Worm (Caenorhabditis elegans) whole organism, L2 larva: ENCODE measurements around the gene flp-2.

Source experiments
- C34F6.9 ChIP-seq: fragments of 150-350 bp; optimal IDR thresholded peaks from 2 replicates; lab custom pipeline; 2014; ENCODE audit warnings: missing biosample characterization, missing genetic modification characterization
- F13H6.1 ChIP-seq: sonication (generic microtip); optimal IDR thresholded peaks from 2 replicates; lab custom pipeline; 2016; ENCODE audit warnings: missing genetic modification characterization, missing compliant biosample characterization
- R02D3.7 ChIP-seq: fragments of 150-350 bp; optimal IDR thresholded peaks from 2 replicates; lab custom pipeline; 2014; ENCODE audit warnings: missing biosample characterization, missing genetic modification characterization
- ZK546.5 ChIP-seq: sonication (generic microtip); optimal IDR thresholded peaks from 2 replicates; lab custom pipeline; 2017; ENCODE audit warnings: missing biosample characterization, missing genetic modification characterization
- alr-1 ChIP-seq: fragments of 150-350 bp; optimal IDR thresholded peaks from 2 replicates; lab custom pipeline; 2014; ENCODE audit warnings: missing biosample characterization, missing genetic modification characterization
- aly-2 ChIP-seq: fragments of 150-350 bp; optimal IDR thresholded peaks from 2 replicates; lab custom pipeline; 2014; ENCODE audit warnings: missing biosample characterization, missing genetic modification characterization
- ama-1 ChIP-seq: fragments of 150-350 bp; optimal IDR thresholded peaks from 2 replicates; lab custom pipeline; 2018; ENCODE audit warnings: inconsistent platforms
- blmp-1 ChIP-seq: sonication (generic microtip); optimal IDR thresholded peaks from 2 replicates; lab custom pipeline; 2017; ENCODE audit warnings: missing genetic modification characterization, mild to moderate bottlenecking, missing compliant biosample characterization, antibody characterized with exemption, moderate library complexity; ENCODE audit not compliant: insufficient read depth
- ceh-16 ChIP-seq: fragments of 150-350 bp; optimal IDR thresholded peaks from 2 replicates; lab custom pipeline; 2014; ENCODE audit warnings: missing biosample characterization, missing genetic modification characterization
- ceh-82 ChIP-seq: fragments of 150-350 bp; optimal IDR thresholded peaks from 2 replicates; lab custom pipeline; 2014; ENCODE audit warnings: missing biosample characterization, missing genetic modification characterization
- crh-2 ChIP-seq: sonication (generic microtip); optimal IDR thresholded peaks from 2 replicates; lab custom pipeline; 2017; ENCODE audit warnings: missing biosample characterization, missing genetic modification characterization
- dmd-4 ChIP-seq: sonication (generic microtip); optimal IDR thresholded peaks from 2 replicates; lab custom pipeline; 2017; ENCODE audit warnings: missing biosample characterization, missing genetic modification characterization
- egl-27 ChIP-seq: sonication (generic microtip); optimal IDR thresholded peaks from 3 replicates; lab custom pipeline; 2017; ENCODE audit warnings: missing biosample characterization, missing genetic modification reagents, missing genetic modification characterization
- elt-1 ChIP-seq: fragments of 150-350 bp; optimal IDR thresholded peaks from 2 replicates; lab custom pipeline; 2014; ENCODE audit warnings: missing biosample characterization, missing genetic modification characterization
- elt-3 ChIP-seq: sonication (generic microtip); optimal IDR thresholded peaks from 2 replicates; lab custom pipeline; 2017; ENCODE audit warnings: missing biosample characterization, missing genetic modification characterization
- fos-1 ChIP-seq: fragments of 150-350 bp; optimal IDR thresholded peaks from 2 replicates; lab custom pipeline; 2014; ENCODE audit warnings: missing biosample characterization, missing genetic modification characterization
- gmeb-1 ChIP-seq: fragments of 150-350 bp; optimal IDR thresholded peaks from 2 replicates; lab custom pipeline; 2014; ENCODE audit warnings: missing biosample characterization, missing genetic modification characterization
- lin-11 ChIP-seq: fragments of 150-350 bp; sonication (generic microtip); optimal IDR thresholded peaks from 2 replicates; lab custom pipeline; 2014; ENCODE audit warnings: missing biosample characterization, missing genetic modification characterization, inconsistent platforms, mixed read lengths
- lin-13 ChIP-seq: fragments of 150-350 bp; optimal IDR thresholded peaks from 2 replicates; lab custom pipeline; 2014; ENCODE audit warnings: missing biosample characterization, missing genetic modification reagents, missing genetic modification characterization
- lsy-2 ChIP-seq, 2 experiments: fragments of 150-350 bp in 1 of 2; sonication (generic microtip) in 1 of 2; optimal IDR thresholded peaks; 2 replicates each; lab custom pipeline; 2014 to 2017; ENCODE audit warnings: missing biosample characterization in 2 of 2, missing genetic modification characterization in 2 of 2
- nhr-11 ChIP-seq: fragments of 150-350 bp; optimal IDR thresholded peaks from 2 replicates; lab custom pipeline; 2014; ENCODE audit warnings: missing biosample characterization, missing genetic modification characterization
- nhr-129 ChIP-seq: fragments of 150-350 bp; optimal IDR thresholded peaks from 2 replicates; lab custom pipeline; 2014; ENCODE audit warnings: missing biosample characterization, missing genetic modification characterization
- nhr-21 ChIP-seq: fragments of 150-350 bp; optimal IDR thresholded peaks from 2 replicates; lab custom pipeline; 2014; ENCODE audit warnings: missing biosample characterization, missing genetic modification characterization
- nhr-23 ChIP-seq: fragments of 150-350 bp; optimal IDR thresholded peaks from 2 replicates; lab custom pipeline; 2014; ENCODE audit warnings: missing biosample characterization, missing genetic modification reagents, missing genetic modification characterization
- nhr-237 ChIP-seq: fragments of 150-350 bp; optimal IDR thresholded peaks from 2 replicates; lab custom pipeline; 2014; ENCODE audit warnings: missing biosample characterization, missing genetic modification characterization
- nhr-6 ChIP-seq: fragments of 150-350 bp; optimal IDR thresholded peaks from 2 replicates; lab custom pipeline; 2014; ENCODE audit warnings: missing biosample characterization, missing genetic modification characterization
- sem-4 ChIP-seq: fragments of 150-350 bp; optimal IDR thresholded peaks from 2 replicates; lab custom pipeline; 2014; ENCODE audit warnings: missing biosample characterization, missing genetic modification reagents, missing genetic modification characterization
- skn-1 ChIP-seq: sonication (generic microtip); optimal IDR thresholded peaks from 2 replicates; lab custom pipeline; 2017; ENCODE audit warnings: missing biosample characterization, missing genetic modification characterization
- sma-3 ChIP-seq: sonication (generic microtip); optimal IDR thresholded peaks from 2 replicates; lab custom pipeline; 2016; ENCODE audit warnings: missing genetic modification reagents, missing genetic modification characterization, missing compliant biosample characterization
- sma-9 ChIP-seq, 2 experiments: fragments of 150-350 bp in 1 of 2; sonication (generic microtip) in 1 of 2; optimal IDR thresholded peaks; 2 replicates each; lab custom pipeline; 2014 to 2016; ENCODE audit warnings: missing genetic modification characterization in 2 of 2, mild to moderate bottlenecking in 1 of 2, missing biosample characterization in 1 of 2, missing compliant biosample characterization in 1 of 2, missing genetic modification reagents in 1 of 2, moderate library complexity in 1 of 2
- unc-55 ChIP-seq: fragments of 150-350 bp; sonication (generic microtip); optimal IDR thresholded peaks from 3 replicates; lab custom pipeline; 2014; ENCODE audit warnings: missing biosample characterization, missing genetic modification reagents, missing genetic modification characterization
- unc-62 ChIP-seq: fragments of 150-350 bp; optimal IDR thresholded peaks from 2 replicates; lab custom pipeline; 2014; ENCODE audit warnings: missing biosample characterization, missing genetic modification reagents, missing genetic modification characterization
- zag-1 ChIP-seq: fragments of 150-350 bp; optimal IDR thresholded peaks from 2 replicates; lab custom pipeline; 2014; ENCODE audit warnings: missing biosample characterization, missing genetic modification characterization
- ztf-1 ChIP-seq: fragments of 200-800 bp; sonication (Bioruptor generic); conservative IDR thresholded peaks from 2 replicates; pipeline ENCODE4 v1.3.6; 2022; ENCODE audit warnings: missing genetic modification characterization, missing compliant biosample characterization
- ztf-11 ChIP-seq: sonication (generic microtip); optimal IDR thresholded peaks from 2 replicates; lab custom pipeline; 2017; ENCODE audit warnings: missing biosample characterization, missing genetic modification characterization

The flp-2 gene

ce11 chrX:10095145-10095544 is at the start of gene flp-2:
Gene flp-2, minus strand, starts transcription at chrX:10095245.
- TF ChIP-seq lin-11 (tag; lab: Kevin White, UChicago) (no peak), nhr-21 (tag; lab: Kevin White, UChicago) (no peak), ceh-16 (no peak), R02D3.7 (tag; lab: Kevin White, UChicago) (no peak), skn-1 (tag; lab: Kevin White, UChicago) (no peak), F13H6.1 (no peak), ama-1 (lab: Kevin White, UChicago) (no peak), ztf-11 (tag; lab: Kevin White, UChicago) (no peak), elt-1 (no peak), zag-1 (tag; lab: Kevin White, UChicago) (no peak), alr-1 (no peak), elt-3 (no peak), nhr-11 (no peak), nhr-237 (tag; lab: Kevin White, UChicago) (no peak), nhr-23 (tag; lab: Kevin White, UChicago) (no peak)

- TF ChIP-seq ztf-1 (GFP tag; lab: Robert Waterston, UW) (no peak), F13H6.1 (peak; percentile 87), crh-2 (tag; lab: Kevin White, UChicago) (peak; percentile 78), sma-3 (GFP tag; lab: Kevin White, UChicago) (peak; percentile 47), lsy-2 (tag; optimal IDR thresholded peaks at IDR 0.05; lab: Kevin White, UChicago) (peak in 1 of 2 experiments; percentile 12), alr-1 (no peak), nhr-6 (tag; lab: Kevin White, UChicago) (no peak), sma-9 (GFP tag; optimal IDR thresholded peaks at IDR 0.05; lab: Kevin White, UChicago) (peak; percentile 90), sma-9 (tag; optimal IDR thresholded peaks at IDR 0.05; lab: Kevin White, UChicago) (no peak), egl-27 (tag; lab: Kevin White, UChicago) (no peak), fos-1 (tag; lab: Kevin White, UChicago) (peak; percentile 93), unc-55 (GFP tag; lab: Kevin White, UChicago) (no peak), nhr-129 (peak; percentile 41), gmeb-1 (tag; lab: Kevin White, UChicago) (peak; percentile 51), aly-2 (no peak)
These were observed 47.0 kb upstream of the flp-2 start, which contains the start of gene oac-14 for ce11 chrX:10141963-10142431. Gene oac-14, minus strand, starts transcription at chrX:10142013.

- no peak for TF ChIP-seq zag-1 (tag; lab: Kevin White, UChicago)
- no peak for TF ChIP-seq blmp-1
- no peak for TF ChIP-seq ztf-1 (GFP tag; lab: Robert Waterston, UW)
- no peak for TF ChIP-seq ama-1 (lab: Kevin White, UChicago)
- TF ChIP-seq elt-3 = no peak
- no peak for TF ChIP-seq lin-11 (tag; lab: Kevin White, UChicago)
- no peak for TF ChIP-seq skn-1 (tag; lab: Kevin White, UChicago)
- TF ChIP-seq crh-2 (tag; lab: Kevin White, UChicago) = no peak
- TF ChIP-seq elt-1 = no peak
- TF ChIP-seq ceh-82 (tag; lab: Kevin White, UChicago) = no peak
- no peak for TF ChIP-seq alr-1
- no peak for TF ChIP-seq nhr-21 (tag; lab: Kevin White, UChicago)
- TF ChIP-seq ZK546.5 (tag; lab: Kevin White, UChicago) = no peak
- no peak for TF ChIP-seq R02D3.7 (tag; lab: Kevin White, UChicago)
- TF ChIP-seq egl-27 (tag; lab: Kevin White, UChicago) = no peak
These were observed 46.2 kb upstream of the flp-2 start for ce11 chrX:10141264-10141663.

ce11 chrX:10138494-10138893 is 43.4 kb upstream of the flp-2 start, which contains the start of gene moc-1:
Gene moc-1, minus strand, starts transcription at chrX:10138620.
- TF ChIP-seq dmd-4 (no peak), ztf-11 (tag; lab: Kevin White, UChicago) (no peak), nhr-6 (tag; lab: Kevin White, UChicago) (no peak), alr-1 (no peak), lin-13 (GFP tag; lab: Kevin White, UChicago) (no peak), crh-2 (tag; lab: Kevin White, UChicago) (no peak), ceh-16 (no peak), skn-1 (tag; lab: Kevin White, UChicago) (no peak), unc-55 (GFP tag; lab: Kevin White, UChicago) (no peak), unc-62 (GFP tag; lab: Kevin White, UChicago) (no peak), sma-9 (GFP tag; optimal IDR thresholded peaks at IDR 0.05; lab: Kevin White, UChicago) (no peak), sma-9 (tag; optimal IDR thresholded peaks at IDR 0.05; lab: Kevin White, UChicago) (no peak), blmp-1 (no peak), sem-4 (tag; lab: Kevin White, UChicago) (no peak), egl-27 (tag; lab: Kevin White, UChicago) (no peak), aly-2 (no peak), C34F6.9 (tag; lab: Kevin White, UChicago) (no peak)
